Worm (Caenorhabditis elegans) whole organism, late embryonic: ENCODE results near the gene W02D7.8.

Source experiments
- K09A11.1 ChIP-seq: sonication (generic microtip); optimal IDR thresholded peaks from 2 replicates; lab custom pipeline; 2017; ENCODE audit warnings: antibody characterized with exemption, mild to moderate bottlenecking, missing genetic modification characterization, missing compliant biosample characterization; ENCODE audit not compliant: insufficient read depth
- ceh-19 ChIP-seq: fragments of 200-800 bp; sonication (Bioruptor generic); optimal IDR thresholded peaks from 2 replicates; lab custom pipeline; 2018; ENCODE audit warnings: mild to moderate bottlenecking, missing genetic modification characterization, missing compliant biosample characterization
- ceh-34 ChIP-seq: sonication (generic microtip); optimal IDR thresholded peaks from 2 replicates; lab custom pipeline; 2016; ENCODE audit warnings: mild to moderate bottlenecking, missing genetic modification characterization, missing compliant biosample characterization
- hlh-30 ChIP-seq: sonication (generic microtip); optimal IDR thresholded peaks from 2 replicates; lab custom pipeline; 2017; ENCODE audit warnings: antibody characterized with exemption, missing genetic modification characterization, missing compliant biosample characterization; ENCODE audit not compliant: insufficient read depth
- hlh-6 ChIP-seq: sonication (generic microtip); optimal IDR thresholded peaks from 2 replicates; lab custom pipeline; 2016; ENCODE audit warnings: missing genotype, missing genetic modification characterization, missing compliant biosample characterization
- hlh-8 ChIP-seq: sonication (generic microtip); optimal IDR thresholded peaks from 2 replicates; lab custom pipeline; 2016; ENCODE audit warnings: missing genotype, missing genetic modification characterization, missing compliant biosample characterization
- lin-11 ChIP-seq: fragments of 200-800 bp; sonication (Bioruptor generic); optimal IDR thresholded peaks from 2 replicates; lab custom pipeline; 2018; ENCODE audit warnings: mild to moderate bottlenecking, missing genetic modification characterization, missing compliant biosample characterization
- nfya-1 ChIP-seq: sonication (generic microtip); optimal IDR thresholded peaks from 2 replicates; lab custom pipeline; 2017; ENCODE audit warnings: missing genetic modification characterization, mild to moderate bottlenecking, missing compliant biosample characterization, antibody characterized with exemption, moderate library complexity
- pax-1 ChIP-seq: fragments of 150-350 bp; optimal IDR thresholded peaks from 2 replicates; lab custom pipeline; 2014; ENCODE audit warnings: missing biosample characterization, missing genetic modification characterization
- sdc-2 ChIP-seq: sonication (generic microtip); optimal IDR thresholded peaks from 2 replicates; lab custom pipeline; 2016; ENCODE audit warnings: missing genotype, missing genetic modification characterization, missing compliant biosample characterization
- syd-9 ChIP-seq: sonication (generic microtip); optimal IDR thresholded peaks from 2 replicates; lab custom pipeline; 2016; ENCODE audit warnings: mild to moderate bottlenecking, missing genetic modification characterization, moderate library complexity, missing compliant biosample characterization
- tbx-2 ChIP-seq: sonication (generic microtip); optimal IDR thresholded peaks from 2 replicates; lab custom pipeline; 2016; ENCODE audit warnings: missing genetic modification characterization, missing compliant biosample characterization
- zip-5 ChIP-seq: sonication (generic microtip); optimal IDR thresholded peaks from 2 replicates; lab custom pipeline; 2016; ENCODE audit warnings: missing genetic modification characterization, missing compliant biosample characterization
- ztf-16 ChIP-seq: sonication (generic microtip); optimal IDR thresholded peaks from 2 replicates; lab custom pipeline; 2017; ENCODE audit warnings: missing genetic modification characterization, missing compliant biosample characterization

DNA sequence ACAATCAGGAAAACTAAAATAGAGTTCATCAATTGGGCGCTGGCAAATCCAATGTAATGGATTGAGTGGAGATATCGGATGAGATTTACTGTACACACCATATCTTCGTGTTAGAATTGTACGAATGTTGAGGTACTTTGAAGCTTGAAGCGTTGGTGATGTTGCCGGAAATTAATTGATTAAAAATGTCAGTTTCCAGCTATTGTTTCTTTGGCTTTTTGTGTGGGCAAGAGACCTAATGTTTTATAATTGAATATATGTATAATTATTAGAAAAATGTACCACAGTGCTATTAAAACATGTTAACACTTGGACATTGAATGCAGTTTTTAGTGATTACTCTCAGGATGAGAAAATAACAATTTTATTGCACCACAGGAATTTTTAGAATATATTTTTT, 27.4 kb downstream of the W02D7.8 start, which contains the start of gene str-136:
- TF ChIP-seq ceh-19 (GFP tag; lab: Kevin White, UChicago) (no peak), ceh-34 (no peak), syd-9 (tag; lab: Kevin White, UChicago) (no peak), hlh-8 (tag; lab: Kevin White, UChicago) (no peak), ztf-16 (no peak), K09A11.1 (tag; lab: Kevin White, UChicago) (no peak), hlh-6 (tag; lab: Kevin White, UChicago) (no peak), pax-1 (tag; lab: Kevin White, UChicago) (no peak), lin-11 (tag; lab: Kevin White, UChicago) (no peak), tbx-2 (tag; lab: Kevin White, UChicago) (no peak), zip-5 (tag; lab: Kevin White, UChicago) (no peak), sdc-2 (tag; lab: Kevin White, UChicago) (no peak), hlh-30 (tag; lab: Kevin White, UChicago) (no peak), nfya-1 (tag; lab: Kevin White, UChicago) (no peak)
